Fruit fly (Drosophila melanogaster): ENCODE results near the gene ko.

DNA sequence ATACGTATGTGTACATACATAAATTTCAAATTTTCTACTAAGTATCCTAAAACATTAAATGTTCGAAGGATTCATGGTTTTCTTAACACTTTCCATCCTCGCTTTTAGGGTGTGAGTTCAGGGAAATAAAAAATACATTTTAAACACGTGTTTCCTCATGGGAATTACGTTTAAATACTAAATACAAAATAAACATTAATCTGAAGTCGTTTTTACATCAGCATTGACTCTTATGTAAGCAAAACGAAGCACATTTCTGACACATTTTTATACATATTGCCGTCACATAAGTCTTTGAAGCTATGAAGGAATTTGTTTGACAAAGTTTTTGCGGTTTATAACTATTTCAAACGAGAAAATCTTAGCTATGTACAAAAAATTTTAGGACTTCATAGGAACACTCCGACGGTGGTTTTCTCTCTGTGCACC lies 31.9 kb downstream of the ko start:
- TF ChIP-seq kay (GFP tag; ENCODE audit: borderline replicate concordance) (peak; percentile 26), bab1 (GFP tag; optimal IDR thresholded peaks at IDR 0.05) (no peak), CG33017 (tag; optimal IDR thresholded peaks at IDR 0.05) (no peak), Crg-1 (GFP tag; optimal IDR thresholded peaks at IDR 0.05) (no peak), ovo (GFP tag; optimal IDR thresholded peaks at IDR 0.05) (no peak), Hr96 (GFP tag; optimal IDR thresholded peaks at IDR 0.05) (no peak), cnc (optimal IDR thresholded peaks at IDR 0.05) (no peak), CG1620 (GFP tag; optimal IDR thresholded peaks at IDR 0.05) (no peak), pad (GFP tag; optimal IDR thresholded peaks at IDR 0.05) (no peak), CG7045 (GFP tag; optimal IDR thresholded peaks at IDR 0.05) (no peak)
